Fruit fly (Drosophila melanogaster): Measurements from ENCODE around the gene pit.

DNA sequence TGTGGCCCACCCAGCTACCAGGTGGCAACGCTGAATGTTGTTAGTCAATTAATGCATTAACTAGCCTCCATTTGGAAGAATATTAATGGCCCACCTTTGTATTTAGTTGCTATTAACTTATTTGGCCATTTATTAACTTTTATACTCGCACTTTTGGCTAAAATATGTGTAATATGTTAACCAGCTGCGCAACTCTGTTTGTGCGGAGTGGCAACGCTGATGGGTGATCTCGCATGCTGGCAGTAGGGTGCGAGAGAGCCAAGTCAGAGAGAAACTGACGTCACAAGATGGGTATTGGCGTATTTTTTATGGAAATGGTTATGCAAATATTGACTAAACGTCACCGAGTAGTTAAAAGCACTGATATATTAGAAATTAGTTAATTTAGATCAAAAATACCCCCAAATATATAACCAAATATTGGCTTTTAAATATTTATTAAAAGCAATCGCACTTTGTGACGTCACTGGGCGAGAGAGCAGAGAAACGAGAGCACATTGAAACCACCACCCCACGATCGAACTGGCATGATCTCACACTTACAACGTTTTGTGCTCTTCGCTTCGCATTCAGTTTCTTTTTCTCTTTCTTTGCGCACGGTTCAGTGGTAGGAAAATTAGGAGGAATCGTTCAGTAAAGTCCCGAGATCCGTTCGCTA is 7.7 kb downstream of the pit start, which contains the start of gene how:
- TF ChIP-seq insv (optimal IDR thresholded peaks at IDR 0.05) = no peak
- no peak for TF ChIP-seq Myc (optimal IDR thresholded peaks at IDR 0.05)

All from Kc167 (cell line).